Fruit fly (Drosophila melanogaster) whole organism, prepupa: ENCODE measurements around the gene CG4267.

Experiments
- CG10631 ChIP-seq: fragments of 200-800 bp; sonication (Bioruptor generic); optimal IDR thresholded peaks from 2 replicates; lab custom pipeline; 2016; ENCODE audit warnings: missing biosample characterization, missing genetic modification characterization
- CG6163 ChIP-seq: fragments of 200-800 bp; sonication (Bioruptor generic); IDR thresholded peaks from 3 replicates; pipeline ENCODE4 v1.3.6; 2022; ENCODE audit warnings: missing biosample characterization, missing genetic modification characterization
- CG6808 ChIP-seq: fragments of 200-800 bp; sonication (Bioruptor generic); optimal IDR thresholded peaks from 3 replicates; lab custom pipeline; 2017; ENCODE audit warnings: missing biosample characterization, missing genetic modification characterization, mild to moderate bottlenecking, moderate library complexity, missing genetic modification reagents
- Eip75B ChIP-seq: fragments of 200-800 bp; sonication (Bioruptor generic); optimal IDR thresholded peaks from 3 replicates; lab custom pipeline; 2016; ENCODE audit warnings: missing biosample characterization, missing genetic modification characterization
- Gug ChIP-seq: fragments of 200-800 bp; sonication (Bioruptor generic); IDR thresholded peaks from 2 replicates; pipeline ENCODE4 v1.3.6; 2022; ENCODE audit warnings: missing biosample characterization, missing genetic modification characterization
- Lpt ChIP-seq: fragments of 200-800 bp; sonication (Bioruptor generic); optimal IDR thresholded peaks from 3 replicates; lab custom pipeline; 2016; ENCODE audit warnings: missing biosample characterization, missing genetic modification characterization
- OdsH ChIP-seq: fragments of 200-800 bp; sonication (Bioruptor generic); optimal IDR thresholded peaks from 3 replicates; lab custom pipeline; 2016; ENCODE audit warnings: missing biosample characterization, missing genetic modification characterization
- dac ChIP-seq: fragments of 200-800 bp; sonication (Bioruptor generic); optimal IDR thresholded peaks from 2 replicates; lab custom pipeline; 2017; ENCODE audit warnings: missing biosample characterization, mild to moderate bottlenecking, missing genetic modification characterization
- spab ChIP-seq: fragments of 200-800 bp; sonication (Bioruptor generic); optimal IDR thresholded peaks from 2 replicates; lab custom pipeline; 2017; ENCODE audit warnings: missing biosample characterization, mild to moderate bottlenecking, missing genetic modification characterization, missing genetic modification reagents
- ss ChIP-seq, 2 experiments: fragments of 200-800 bp; sonication (Bioruptor generic); optimal IDR thresholded peaks; 2 replicates in 1 of 2; 3 replicates in 1 of 2; lab custom pipeline; 2017 to 2018; ENCODE audit warnings: mild to moderate bottlenecking in 2 of 2, missing biosample characterization in 2 of 2, missing genetic modification characterization in 2 of 2, moderate library complexity in 1 of 2

DNA sequence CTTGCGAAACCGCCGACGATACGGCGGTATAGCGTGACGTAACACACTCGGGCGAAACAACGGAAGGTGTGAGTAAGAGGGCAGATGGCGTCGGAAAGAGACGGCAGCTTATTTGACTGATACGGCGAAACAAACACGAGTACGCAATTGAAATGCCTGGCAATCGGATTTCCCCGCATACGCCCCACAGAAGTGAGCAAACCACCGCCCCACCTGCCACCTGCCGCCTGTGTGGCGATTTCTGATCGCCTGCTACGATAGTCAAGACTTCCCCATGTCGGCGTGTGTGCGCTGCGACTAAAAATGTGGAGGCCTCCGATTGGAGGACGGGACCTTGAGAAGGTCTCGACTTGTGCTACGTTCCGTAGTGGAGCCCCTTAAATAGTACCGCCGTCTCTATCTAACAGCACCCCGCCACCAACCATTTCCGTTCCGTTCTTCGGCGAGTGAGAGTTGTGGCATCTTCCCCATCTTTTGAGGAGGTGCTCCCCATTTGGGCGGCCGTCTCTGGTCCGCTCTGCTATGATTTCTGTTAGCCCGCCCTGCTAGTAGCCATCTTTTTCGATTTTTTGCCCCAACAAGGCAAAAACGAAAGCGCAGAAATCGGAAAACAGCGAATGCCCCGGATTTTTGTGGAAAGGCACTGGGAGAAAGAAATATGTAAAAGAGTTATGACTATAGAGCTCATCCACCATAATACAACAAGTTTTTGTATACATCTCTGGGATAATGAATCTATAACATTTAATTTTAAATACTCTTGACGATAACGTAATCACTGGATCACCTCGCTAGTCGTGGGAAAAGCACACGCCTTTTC lies 43.4 kb upstream of the CG4267 start:
- peak; percentile 94 for TF ChIP-seq CG6808 (GFP tag; lab: Kevin White, UChicago)
- peak; percentile 97 for TF ChIP-seq Lpt (GFP tag; lab: Kevin White, UChicago)
- peak; percentile 96 for TF ChIP-seq spab (GFP tag; lab: Kevin White, UChicago)
- TF ChIP-seq OdsH (GFP tag; lab: Kevin White, UChicago), result peak; percentile 98
- TF ChIP-seq Eip75B, result peak; percentile 99
- peak; percentile 92 to 93 for TF ChIP-seq ss (GFP tag; optimal IDR thresholded peaks at IDR 0.05; lab: Kevin White, UChicago)
- TF ChIP-seq CG10631 (GFP tag; lab: Kevin White, UChicago), result peak; percentile 99
- no peak for TF ChIP-seq Gug (GFP tag; lab: Robert Waterston, UW)
- no peak for TF ChIP-seq CG6163 (GFP tag; lab: Robert Waterston, UW)
- peak; percentile 92 for TF ChIP-seq dac
